Fruit fly (Drosophila melanogaster): ENCODE data around the gene CG4461.
A peak's percentile ranks its signal among the peaks of the same experiment; 100 is the strongest.

The CG4461 gene

dm6 chr3L:9372278-9372975 is 2.8 kb upstream of the CG4461 start, which contains the start of the genes Hsp67Bc, CG4456 and Hsp22:
TSS of gene Hsp67Bc (minus strand) at chr3L:9372497.
TSS of gene CG4456 (plus strand) at chr3L:9372722.
TSS of gene Hsp22 (plus strand) at chr3L:9372931.
- TF ChIP-seq rn (GFP tag; IDR thresholded peaks at IDR 0.05) (no peak), Pif1A (GFP tag; optimal IDR thresholded peaks at IDR 0.05) (no peak), CG4496 (GFP tag; IDR thresholded peaks at IDR 0.05) (peak; percentile 59; the same call in 1 of the 3 replicates), D1 (tag; optimal IDR thresholded peaks at IDR 0.05) (no peak), Pif1B (GFP tag; optimal IDR thresholded peaks at IDR 0.05) (peak; percentile 27), CG13204 (GFP tag; optimal IDR thresholded peaks at IDR 0.05) (no peak), Ets98B (GFP tag; IDR thresholded peaks at IDR 0.05) (no peak), CG14655 (GFP tag; optimal IDR thresholded peaks at IDR 0.05) (no peak), CG8159 (tag; optimal IDR thresholded peaks at IDR 0.05) (no peak), CG17806 (tag; optimal IDR thresholded peaks at IDR 0.05) (no peak), CG10348 (GFP tag; IDR thresholded peaks at IDR 0.05) (no peak), EcR (GFP tag; optimal IDR thresholded peaks at IDR 0.05) (peak; percentile 91), gl (tag; optimal IDR thresholded peaks at IDR 0.05) (no peak), CG34367 (tag; optimal IDR thresholded peaks at IDR 0.05) (no peak), fd96Ca (GFP tag; IDR thresholded peaks at IDR 0.05) (no peak)

dm6 chr3L:9373374-9374004 is 1.7 kb upstream of the CG4461 start:
- TF ChIP-seq Ets98B (GFP tag; IDR thresholded peaks at IDR 0.05) (peak; percentile 88), Snoo (tag; optimal IDR thresholded peaks at IDR 0.05) (peak; percentile 67), Pif1B (GFP tag; optimal IDR thresholded peaks at IDR 0.05) (peak; percentile 73), CG13204 (GFP tag; optimal IDR thresholded peaks at IDR 0.05) (no peak), EcR (GFP tag; optimal IDR thresholded peaks at IDR 0.05) (peak; percentile 90), CG9948 (tag; optimal IDR thresholded peaks at IDR 0.05) (peak; percentile 67), CG17806 (tag; optimal IDR thresholded peaks at IDR 0.05) (peak; percentile 74), D1 (tag; optimal IDR thresholded peaks at IDR 0.05) (no peak), fd96Ca (GFP tag; IDR thresholded peaks at IDR 0.05) (peak; percentile 82), CG14655 (GFP tag; optimal IDR thresholded peaks at IDR 0.05) (peak; percentile 84), gl (tag; optimal IDR thresholded peaks at IDR 0.05) (peak; percentile 19), CG12605 (GFP tag; IDR thresholded peaks at IDR 0.05) (peak; percentile 81), CG10348 (GFP tag; IDR thresholded peaks at IDR 0.05) (peak; percentile 6; the same call in 1 of the 2 replicates), Pif1A (GFP tag; optimal IDR thresholded peaks at IDR 0.05) (peak; percentile 16), CG32121 (GFP tag; IDR thresholded peaks at IDR 0.05) (peak; percentile 89), CG8301 (tag; optimal IDR thresholded peaks at IDR 0.05) (peak; percentile 70), CG34367 (tag; optimal IDR thresholded peaks at IDR 0.05) (peak; percentile 44), CG8159 (tag; optimal IDR thresholded peaks at IDR 0.05) (peak; percentile 73), CG15710 (tag; optimal IDR thresholded peaks at IDR 0.05) (peak; percentile 70), CG4496 (GFP tag; IDR thresholded peaks at IDR 0.05) (peak; percentile 93), rn (GFP tag; IDR thresholded peaks at IDR 0.05) (peak; percentile 64)

- TF ChIP-seq CG14655 (GFP tag; optimal IDR thresholded peaks at IDR 0.05) (no peak), CG8301 (tag; optimal IDR thresholded peaks at IDR 0.05) (no peak)
Observed at dm6 chr3L:9376573-9376972, 1.3 kb downstream of the CG4461 start.

- TF ChIP-seq CG13204 (GFP tag; optimal IDR thresholded peaks at IDR 0.05) (no peak), D1 (tag; optimal IDR thresholded peaks at IDR 0.05) (no peak), CG15710 (tag; optimal IDR thresholded peaks at IDR 0.05) (peak; percentile 79), EcR (GFP tag; optimal IDR thresholded peaks at IDR 0.05) (peak; percentile 97), CG10348 (GFP tag; IDR thresholded peaks at IDR 0.05) (0 out of 2 replicates have a peak, but pooled peaks have one; percentile 34), CG8301 (tag; optimal IDR thresholded peaks at IDR 0.05) (peak; percentile 89), Pif1B (GFP tag; optimal IDR thresholded peaks at IDR 0.05) (peak; percentile 93), CG12605 (GFP tag; IDR thresholded peaks at IDR 0.05) (peak; percentile 93), CG17806 (tag; optimal IDR thresholded peaks at IDR 0.05) (peak; percentile 89), Pif1A (GFP tag; optimal IDR thresholded peaks at IDR 0.05) (peak; percentile 95), fd96Ca (GFP tag; IDR thresholded peaks at IDR 0.05) (peak; percentile 70), gl (tag; optimal IDR thresholded peaks at IDR 0.05) (peak; percentile 85), rn (GFP tag; IDR thresholded peaks at IDR 0.05) (peak; percentile 78), CG8159 (tag; optimal IDR thresholded peaks at IDR 0.05) (peak; percentile 88), CG32121 (GFP tag; IDR thresholded peaks at IDR 0.05) (peak; percentile 95), CG34367 (tag; optimal IDR thresholded peaks at IDR 0.05) (peak; percentile 85), CG4496 (GFP tag; IDR thresholded peaks at IDR 0.05) (peak; percentile 95), Ets98B (GFP tag; IDR thresholded peaks at IDR 0.05) (peak; percentile 95), CG14655 (GFP tag; optimal IDR thresholded peaks at IDR 0.05) (peak; percentile 90), CG9948 (tag; optimal IDR thresholded peaks at IDR 0.05) (peak; percentile 87), Snoo (tag; optimal IDR thresholded peaks at IDR 0.05) (peak; percentile 88)
Observed at dm6 chr3L:9377198-9378035, 2.2 kb downstream of the CG4461 start, which contains the start of gene Hsp26. TSS of gene Hsp26 (minus strand) at chr3L:9377427.
